Worm (Caenorhabditis elegans) whole organism, L1 larva: ENCODE data around the gene F28A10.5.

Experiments used
- alr-1 ChIP-seq: fragments of 200-800 bp; sonication (Bioruptor generic); optimal IDR thresholded peaks from 2 replicates; lab custom pipeline; 2018; ENCODE audit warnings: borderline replicate concordance, mild to moderate bottlenecking, missing genetic modification characterization, missing compliant biosample characterization
- ama-1 ChIP-seq: fragments of 150-350 bp; optimal IDR thresholded peaks from 2 replicates; lab custom pipeline; 2014
- ceh-82 ChIP-seq, 3 experiments: fragments of 150-350 bp in 1 of 3; sonication (generic microtip) in 2 of 3; optimal IDR thresholded peaks; 2 replicates each; lab custom pipeline; 2014 to 2017; ENCODE audit warnings: missing biosample characterization in 3 of 3, missing genetic modification characterization in 3 of 3
- dsc-1 ChIP-seq: sonication (generic microtip); optimal IDR thresholded peaks from 2 replicates; lab custom pipeline; 2016; ENCODE audit warnings: mild to moderate bottlenecking, missing genetic modification characterization, missing compliant biosample characterization
- elt-3 ChIP-seq, 6 experiments: fragments of 150-350 bp in 1 of 6; sonication (generic microtip); optimal IDR thresholded peaks; 2 replicates each; lab custom pipeline; 2017 to 2018; ENCODE audit warnings: missing biosample characterization in 6 of 6, missing genetic modification characterization in 6 of 6, inconsistent platforms in 1 of 6
- lin-39 ChIP-seq: fragments of 150-350 bp; optimal IDR thresholded peaks from 2 replicates; lab custom pipeline; 2014; ENCODE audit warnings: missing biosample characterization, missing genetic modification reagents, missing genetic modification characterization
- lsy-2 ChIP-seq, 2 experiments: fragments of 150-350 bp; optimal IDR thresholded peaks; 2 replicates each; lab custom pipeline; 2014; ENCODE audit warnings: missing biosample characterization in 2 of 2, missing genetic modification characterization in 2 of 2
- mef-2 ChIP-seq: fragments of 150-350 bp; optimal IDR thresholded peaks from 2 replicates; lab custom pipeline; 2014; ENCODE audit warnings: missing biosample characterization, missing genetic modification characterization
- nhr-76 ChIP-seq: sonication (generic microtip); optimal IDR thresholded peaks from 2 replicates; lab custom pipeline; 2017; ENCODE audit warnings: missing biosample characterization, missing genetic modification characterization
- snpc-4 ChIP-seq: fragments of 150-350 bp; optimal IDR thresholded peaks from 2 replicates; lab custom pipeline; 2014; ENCODE audit warnings: missing biosample characterization, missing genetic modification characterization
- tbx-2 ChIP-seq: sonication (generic microtip); optimal IDR thresholded peaks from 2 replicates; lab custom pipeline; 2016; ENCODE audit warnings: missing genetic modification characterization, missing compliant biosample characterization
- vab-15 ChIP-seq: sonication (generic microtip); optimal IDR thresholded peaks from 2 replicates; lab custom pipeline; 2017; ENCODE audit warnings: missing genotype, mild to moderate bottlenecking, missing genetic modification characterization, missing compliant biosample characterization

DNA sequence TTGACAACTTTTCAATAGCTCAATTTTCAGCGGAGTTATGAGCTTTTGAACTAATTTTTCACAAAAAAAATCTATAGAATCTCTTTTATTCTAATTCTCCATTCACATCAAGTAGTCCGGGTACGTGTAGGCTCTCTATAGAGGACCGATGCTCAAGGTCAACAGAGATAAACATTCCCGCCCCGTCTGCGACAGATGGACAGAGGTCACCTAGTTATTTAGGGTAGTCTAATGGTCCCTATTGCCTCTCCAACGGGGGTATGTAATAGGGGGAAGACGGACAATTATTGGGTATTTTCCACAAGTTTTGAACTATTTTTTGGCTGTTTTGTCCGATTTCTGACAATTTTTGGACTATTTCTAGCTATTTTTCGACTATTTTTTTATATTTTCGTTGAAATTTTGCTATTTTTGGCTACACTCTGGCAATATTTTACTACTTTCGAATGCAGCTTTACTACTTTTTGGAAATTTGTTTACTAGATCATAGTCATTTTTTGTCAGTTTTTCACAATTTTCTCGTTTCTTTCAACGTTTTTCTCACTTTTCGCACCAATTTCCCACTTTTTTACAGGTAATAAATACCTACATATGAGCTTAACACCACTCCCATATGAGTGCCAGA is 17.9 kb upstream of the F28A10.5 start, which contains the start of gene fbxc-51:
- TF ChIP-seq elt-3 (tag; optimal IDR thresholded peaks at IDR 0.05; lab: Kevin White, UChicago) = no peak
- no peak for TF ChIP-seq ama-1 (lab: Kevin White, UChicago)
- no peak for TF ChIP-seq vab-15 (tag; lab: Kevin White, UChicago)
- no peak for TF ChIP-seq lsy-2 (tag; optimal IDR thresholded peaks at IDR 0.05; lab: Kevin White, UChicago)
- no peak for TF ChIP-seq snpc-4
- TF ChIP-seq ceh-82 (tag; optimal IDR thresholded peaks at IDR 0.05; lab: Kevin White, UChicago) = no peak
- TF ChIP-seq alr-1 (tag; lab: Kevin White, UChicago) = no peak
- no peak for TF ChIP-seq nhr-76 (tag; lab: Kevin White, UChicago)
- TF ChIP-seq tbx-2 (tag; lab: Kevin White, UChicago) = no peak
- no peak for TF ChIP-seq dsc-1
- no peak for TF ChIP-seq mef-2 (tag; lab: Kevin White, UChicago)
- TF ChIP-seq lin-39 = no peak
